Fruit fly (Drosophila melanogaster) whole organism, embryonic: ENCODE data around the gene Cwc25.

Experiments
- ATbp ChIP-seq: fragments of 200-800 bp; sonication (Bioruptor generic); optimal IDR thresholded peaks from 2 replicates; lab custom pipeline; 2017; ENCODE audit warnings: missing biosample characterization, mild to moderate bottlenecking, missing genetic modification characterization, missing genetic modification reagents
- B-H1 ChIP-seq: fragments of 200-800 bp; sonication (Bioruptor generic); IDR thresholded peaks from 3 replicates; pipeline ENCODE4 v1.3.6; 2022; ENCODE audit warnings: missing biosample characterization, missing genetic modification characterization
- CG11695 ChIP-seq: fragments of 200-800 bp; sonication (Bioruptor generic); IDR thresholded peaks from 3 replicates; pipeline ENCODE4 v1.3.6; 2022; ENCODE audit warnings: missing biosample characterization, missing genetic modification characterization
- CG12104 ChIP-seq: fragments of 200-800 bp; sonication (Bioruptor generic); optimal IDR thresholded peaks from 3 replicates; lab custom pipeline; 2016; ENCODE audit warnings: missing biosample characterization, missing genetic modification characterization
- CG12236 ChIP-seq: fragments of 200-800 bp; sonication (Bioruptor generic); optimal IDR thresholded peaks from 2 replicates; lab custom pipeline; 2016; ENCODE audit warnings: missing biosample characterization, missing genetic modification characterization
- CG12942 ChIP-seq: fragments of 200-800 bp; sonication (Bioruptor generic); optimal IDR thresholded peaks from 3 replicates; lab custom pipeline; 2016; ENCODE audit warnings: missing biosample characterization, missing genetic modification characterization
- CG13894 ChIP-seq: fragments of 200-800 bp; sonication (Bioruptor generic); optimal IDR thresholded peaks from 3 replicates; lab custom pipeline; 2018; ENCODE audit warnings: missing biosample characterization, mild to moderate bottlenecking, missing genetic modification characterization, moderate library complexity
- CG14014 ChIP-seq: fragments of 200-800 bp; sonication (Bioruptor generic); IDR thresholded peaks from 2 replicates; pipeline ENCODE4 v1.3.6; 2022; ENCODE audit warnings: missing biosample characterization, missing genetic modification characterization
- CG15011 ChIP-seq: fragments of 200-800 bp; sonication (Bioruptor generic); optimal IDR thresholded peaks from 3 replicates; lab custom pipeline; 2018; ENCODE audit warnings: missing biosample characterization, mild to moderate bottlenecking, missing genetic modification characterization
- CG2199 ChIP-seq: fragments of 200-800 bp; sonication (Bioruptor generic); IDR thresholded peaks from 3 replicates; pipeline ENCODE4 v1.3.6; 2022; ENCODE audit warnings: missing biosample characterization, missing genetic modification characterization
- CG30403 ChIP-seq: fragments of 200-800 bp; sonication (Bioruptor generic); optimal IDR thresholded peaks from 3 replicates; lab custom pipeline; 2016; ENCODE audit warnings: missing biosample characterization, missing genetic modification characterization
- CG33213 ChIP-seq: fragments of 200-800 bp; sonication (Bioruptor generic); optimal IDR thresholded peaks from 3 replicates; lab custom pipeline; 2016; ENCODE audit warnings: missing biosample characterization, missing genetic modification characterization
- CG4617 ChIP-seq: fragments of 200-800 bp; sonication (Bioruptor generic); optimal IDR thresholded peaks from 3 replicates; lab custom pipeline; 2016; ENCODE audit warnings: missing biosample characterization, missing genetic modification characterization, borderline replicate concordance
- CG4854 ChIP-seq: fragments of 200-800 bp; sonication (Bioruptor generic); optimal IDR thresholded peaks from 2 replicates; lab custom pipeline; 2016; ENCODE audit warnings: missing biosample characterization, missing genetic modification characterization, inconsistent platforms
- CG6765 ChIP-seq: fragments of 200-800 bp; sonication (Bioruptor generic); optimal IDR thresholded peaks from 3 replicates; lab custom pipeline; 2017; ENCODE audit warnings: missing biosample characterization, mild to moderate bottlenecking, missing genetic modification characterization
- CG7987 ChIP-seq: fragments of 200-800 bp; sonication (Bioruptor generic); optimal IDR thresholded peaks from 2 replicates; lab custom pipeline; 2018; ENCODE audit warnings: missing biosample characterization, mild to moderate bottlenecking, missing genetic modification characterization, moderate library complexity
- CG8388 ChIP-seq: fragments of 200-800 bp; sonication (Bioruptor generic); optimal IDR thresholded peaks from 2 replicates; lab custom pipeline; 2019; ENCODE audit warnings: missing biosample characterization, mild to moderate bottlenecking, missing genetic modification characterization, moderate library complexity
- CG9437 ChIP-seq: fragments of 200-800 bp; sonication (Bioruptor generic); optimal IDR thresholded peaks from 2 replicates; lab custom pipeline; 2018; ENCODE audit warnings: missing biosample characterization, mild to moderate bottlenecking, missing genetic modification characterization
- CrebB ChIP-seq: fragments of 200-800 bp; sonication (Bioruptor generic); optimal IDR thresholded peaks from 3 replicates; lab custom pipeline; 2018; ENCODE audit warnings: missing biosample characterization, mild to moderate bottlenecking, missing genetic modification characterization
- Dfd ChIP-seq, 2 experiments: fragments of >200 bp; optimal IDR thresholded peaks; 2 replicates each; lab custom pipeline; 2017; ENCODE audit warnings: missing biosample characterization in 2 of 2, missing genetic modification characterization in 2 of 2
- Fer3 ChIP-seq: fragments of 200-800 bp; sonication (Bioruptor generic); optimal IDR thresholded peaks from 2 replicates; lab custom pipeline; 2018; ENCODE audit warnings: missing biosample characterization, mild to moderate bottlenecking, missing genetic modification characterization, moderate library complexity
- Mad ChIP-seq: fragments of 200-800 bp; sonication (Bioruptor generic); optimal IDR thresholded peaks from 2 replicates; lab custom pipeline; 2016; ENCODE audit warnings: missing biosample characterization, missing genetic modification characterization
- Med ChIP-seq: fragments of 200-800 bp; sonication (Bioruptor generic); peaks from one replicate; lab custom pipeline; 2016; ENCODE audit warnings: missing biosample characterization, missing genetic modification characterization, mild to moderate bottlenecking, inconsistent platforms, moderate library complexity
- Mrtf ChIP-seq: fragments of 200-800 bp; sonication (Bioruptor generic); IDR thresholded peaks from 3 replicates; pipeline ENCODE4 v1.3.6; 2022; ENCODE audit warnings: missing biosample characterization, missing genetic modification characterization
- Neu2 ChIP-seq: fragments of 200-800 bp; sonication (Bioruptor generic); optimal IDR thresholded peaks from 3 replicates; lab custom pipeline; 2016; ENCODE audit warnings: missing biosample characterization, missing genetic modification characterization, borderline replicate concordance
- Six4 ChIP-seq: fragments of 200-800 bp; sonication (Bioruptor generic); optimal IDR thresholded peaks from 2 replicates; lab custom pipeline; 2016; ENCODE audit warnings: missing biosample characterization, missing genetic modification characterization
- Trl ChIP-seq, 3 experiments: fragments of >200 bp in 2 of 3; fragments of 200-800 bp in 1 of 3; sonication (Bioruptor generic) in 1 of 3; optimal IDR thresholded peaks; 2 replicates in 1 of 3; 3 replicates in 2 of 3; lab custom pipeline; 2016 to 2017; ENCODE audit warnings: missing biosample characterization in 1 of 3, missing genetic modification characterization in 1 of 3
- Usf ChIP-seq: fragments of 200-800 bp; sonication (Bioruptor generic); optimal IDR thresholded peaks from 2 replicates; lab custom pipeline; 2017; ENCODE audit warnings: missing genotype, missing biosample characterization, missing genetic modification characterization
- az2 ChIP-seq: fragments of 200-800 bp; sonication (Bioruptor generic); optimal IDR thresholded peaks from 3 replicates; lab custom pipeline; 2016; ENCODE audit warnings: missing biosample characterization, missing genetic modification characterization
- bbx ChIP-seq: fragments of 200-800 bp; sonication (Bioruptor generic); IDR thresholded peaks from 2 replicates; pipeline ENCODE4 v1.3.6; 2022; ENCODE audit warnings: missing biosample characterization, missing genetic modification characterization; ENCODE audit not compliant: partially characterized antibody
- dati ChIP-seq: fragments of 200-800 bp; sonication (Bioruptor generic); IDR thresholded peaks from 2 replicates; pipeline ENCODE4 v1.3.6; 2022; ENCODE audit warnings: missing biosample characterization, missing genetic modification characterization
- hb ChIP-seq: fragments of 200-800 bp; sonication (Bioruptor generic); IDR thresholded peaks from 3 replicates; pipeline ENCODE4 v1.3.6; 2022; ENCODE audit warnings: missing biosample characterization, missing genetic modification characterization; ENCODE audit not compliant: partially characterized antibody
- hkb ChIP-seq, 2 experiments: fragments of 200-800 bp in 1 of 2; fragments of >200 bp in 1 of 2; sonication (Bioruptor generic) in 1 of 2; IDR thresholded peaks in 1 of 2; optimal IDR thresholded peaks in 1 of 2; 2 replicates each; pipeline versions ENCODE4 v1.3.6 to Lab custom; 2017 to 2022; ENCODE audit warnings: missing biosample characterization in 1 of 2, missing genetic modification characterization in 1 of 2
- insv ChIP-seq, 2 experiments: fragments of 200-800 bp; sonication (Bioruptor generic); optimal IDR thresholded peaks; 3 replicates each; lab custom pipeline; 2016 to 2018; ENCODE audit warnings: missing biosample characterization in 2 of 2, missing genetic modification characterization in 2 of 2
- lmd ChIP-seq: fragments of 200-800 bp; sonication (Bioruptor generic); IDR thresholded peaks from 2 replicates; pipeline ENCODE4 v1.3.6; 2022; ENCODE audit warnings: missing biosample characterization, missing genetic modification characterization
- org-1 ChIP-seq: fragments of 200-800 bp; sonication (Bioruptor generic); optimal IDR thresholded peaks from 2 replicates; lab custom pipeline; 2017; ENCODE audit warnings: missing biosample characterization, missing genetic modification characterization
- pzg ChIP-seq: fragments of 200-800 bp; sonication (Bioruptor generic); optimal IDR thresholded peaks from 3 replicates; lab custom pipeline; 2018; ENCODE audit warnings: missing biosample characterization, mild to moderate bottlenecking, missing genetic modification characterization, moderate library complexity
- rib ChIP-seq: fragments of 200-800 bp; sonication (Bioruptor generic); IDR thresholded peaks from 2 replicates; pipeline ENCODE4 v1.3.6; 2022; ENCODE audit warnings: missing biosample characterization, missing genetic modification characterization
- schlank ChIP-seq: fragments of 200-800 bp; sonication (Bioruptor generic); optimal IDR thresholded peaks from 2 replicates; lab custom pipeline; 2018; ENCODE audit warnings: missing biosample characterization, mild to moderate bottlenecking, missing genetic modification characterization
- sd ChIP-seq: fragments of 200-800 bp; sonication (Bioruptor generic); optimal IDR thresholded peaks from 3 replicates; lab custom pipeline; 2018; ENCODE audit warnings: missing biosample characterization, mild to moderate bottlenecking, missing genetic modification characterization, moderate library complexity
- toy ChIP-seq: fragments of 200-800 bp; sonication (Bioruptor generic); IDR thresholded peaks from 2 replicates; pipeline ENCODE4 v1.3.6; 2022; ENCODE audit warnings: missing biosample characterization, missing genetic modification characterization
- trem ChIP-seq: fragments of 200-800 bp; optimal IDR thresholded peaks from 3 replicates; lab custom pipeline; 2019; ENCODE audit warnings: missing biosample characterization, mild to moderate bottlenecking, missing genetic modification characterization, moderate library complexity
- vfl ChIP-seq: fragments of 200-800 bp; sonication (Bioruptor generic); optimal IDR thresholded peaks from 2 replicates; lab custom pipeline; 2016; ENCODE audit warnings: missing biosample characterization, missing genetic modification characterization
- vvl ChIP-seq: fragments of 200-800 bp; sonication (Bioruptor generic); IDR thresholded peaks from 2 replicates; pipeline ENCODE4 v1.3.6; 2022; ENCODE audit warnings: missing biosample characterization, missing genetic modification characterization
- zen2 ChIP-seq: fragments of 200-800 bp; sonication (Bioruptor generic); IDR thresholded peaks from 3 replicates; pipeline ENCODE4 v1.3.6; 2022; ENCODE audit warnings: missing biosample characterization, missing genetic modification characterization; ENCODE audit not compliant: partially characterized antibody

The Cwc25 gene

dm6 chr2L:2753789-2754436 lies 9.0 kb downstream of the Cwc25 start (continued):
- TF ChIP-seq CG11695 (GFP tag; lab: Robert Waterston, UW): no peak
- TF ChIP-seq Six4 (GFP tag; lab: Kevin White, UChicago): no peak
- no peak for TF ChIP-seq hb (GFP tag; lab: Robert Waterston, UW)
- TF ChIP-seq sd (tag; lab: Kevin White, UChicago): peak; percentile 89
- TF ChIP-seq trem (tag; lab: Kevin White, UChicago): no peak
- no peak for TF ChIP-seq CG9437
- TF ChIP-seq zen2 (GFP tag; lab: Robert Waterston, UW): no peak
- TF ChIP-seq, all 482 proteins: peak for 11

dm6 chr2L:2754437-2755322 lies 9.8 kb downstream of the Cwc25 start:
- peak; percentile 79 for TF ChIP-seq CrebB (tag; lab: Kevin White, UChicago)
- TF ChIP-seq Trl (optimal IDR thresholded peaks at IDR 0.05; lab: Kevin White, UChicago): peak; percentile 98
- peak; percentile 58 for TF ChIP-seq Trl (GFP tag; optimal IDR thresholded peaks at IDR 0.05; lab: Kevin White, UChicago)
- peak; percentile 86 for TF ChIP-seq CG30403 (GFP tag; lab: Kevin White, UChicago)
- peak; percentile 64 for TF ChIP-seq CG33213 (GFP tag; lab: Kevin White, UChicago)
- TF ChIP-seq B-H1: no peak
- no peak for TF ChIP-seq CG2199 (GFP tag; lab: Robert Waterston, UW)
- TF ChIP-seq Mad: peak; percentile 42
- no peak for TF ChIP-seq bbx (GFP tag; lab: Robert Waterston, UW)
- TF ChIP-seq CG12942 (GFP tag; lab: Kevin White, UChicago): peak; percentile 43
- TF ChIP-seq Fer3 (tag; lab: Kevin White, UChicago): peak; percentile 84
- peak; percentile 80 for TF ChIP-seq CG12104 (GFP tag; lab: Kevin White, UChicago)
- TF ChIP-seq hkb (optimal IDR thresholded peaks at IDR 0.05; lab: Kevin White, UChicago): no peak
- TF ChIP-seq hkb (GFP tag; IDR thresholded peaks at IDR 0.05; lab: Robert Waterston, UW): no peak
- no peak for TF ChIP-seq pzg
- TF ChIP-seq CG15011 (GFP tag; lab: Kevin White, UChicago): peak; percentile 83
- peak; percentile 76 for TF ChIP-seq az2 (GFP tag; lab: Kevin White, UChicago)
- TF ChIP-seq CG7987 (GFP tag; lab: Kevin White, UChicago): peak; percentile 75
- peak; percentile 38 for TF ChIP-seq vfl (GFP tag; lab: Kevin White, UChicago)
- peak; percentile 94 for TF ChIP-seq Med (GFP tag; lab: Kevin White, UChicago)
- peak; percentile 29 for TF ChIP-seq Neu2 (GFP tag; lab: Kevin White, UChicago)
- TF ChIP-seq Usf (GFP tag; lab: Kevin White, UChicago): peak; percentile 49
- no peak for TF ChIP-seq lmd (GFP tag; lab: Robert Waterston, UW)
- TF ChIP-seq dati (GFP tag; lab: Robert Waterston, UW): no peak
- TF ChIP-seq CG4617 (GFP tag; lab: Kevin White, UChicago): no peak
- no peak for TF ChIP-seq vvl (GFP tag; lab: Robert Waterston, UW)
- TF ChIP-seq Dfd (GFP tag; optimal IDR thresholded peaks at IDR 0.05; lab: Kevin White, UChicago): peak in 1 of 2 experiments; percentile 14
- peak; percentile 82 for TF ChIP-seq CG13894 (tag; lab: Kevin White, UChicago)
- TF ChIP-seq org-1: peak; percentile 85
- peak; percentile 91 for TF ChIP-seq ATbp (GFP tag; lab: Kevin White, UChicago)
- peak in 1 of 2 experiments; percentile 18 for TF ChIP-seq insv (GFP tag; optimal IDR thresholded peaks at IDR 0.05; lab: Kevin White, UChicago)
- no peak for TF ChIP-seq rib (GFP tag; lab: Robert Waterston, UW)
- no peak for TF ChIP-seq toy (GFP tag; lab: Robert Waterston, UW)
- TF ChIP-seq CG4854 (GFP tag; lab: Kevin White, UChicago): peak; percentile 50
- no peak for TF ChIP-seq CG14014
- TF ChIP-seq schlank (tag; lab: Kevin White, UChicago): peak; percentile 71
- TF ChIP-seq CG8388 (GFP tag; lab: Kevin White, UChicago): peak; percentile 73
- TF ChIP-seq Mrtf (GFP tag; lab: Robert Waterston, UW): no peak
- TF ChIP-seq CG6765 (GFP tag; lab: Kevin White, UChicago): peak; percentile 90
- TF ChIP-seq CG12236: peak; percentile 81
